Fruit fly (Drosophila melanogaster) Kc167 (cell line): ENCODE results near the gene Taf3.

Source experiments
- Sin3A ChIP-seq: fragments of >200 bp; optimal IDR thresholded peaks from 2 replicates; lab custom pipeline; 2018; ENCODE audit warnings: missing external identifiers
- h ChIP-seq: fragments of >200 bp; optimal IDR thresholded peaks from 3 replicates; lab custom pipeline; 2018; ENCODE audit warnings: missing external identifiers
- insv ChIP-seq: fragments of >200 bp; optimal IDR thresholded peaks from 3 replicates; lab custom pipeline; 2018; ENCODE audit warnings: missing external identifiers
- psq ChIP-seq: fragments of >200 bp; optimal IDR thresholded peaks from 2 replicates; lab custom pipeline; 2017; ENCODE audit warnings: missing external identifiers

- TF ChIP-seq h (lab: Kevin White, UChicago) (no peak), Sin3A (no peak), psq (lab: Kevin White, UChicago) (no peak), insv (lab: Kevin White, UChicago) (no peak)
Measured at dm6 chr4:489561-489881, 22.9 kb upstream of the Taf3 start.
